Fruit fly (Drosophila melanogaster): ENCODE measurements around the gene sit.

DNA sequence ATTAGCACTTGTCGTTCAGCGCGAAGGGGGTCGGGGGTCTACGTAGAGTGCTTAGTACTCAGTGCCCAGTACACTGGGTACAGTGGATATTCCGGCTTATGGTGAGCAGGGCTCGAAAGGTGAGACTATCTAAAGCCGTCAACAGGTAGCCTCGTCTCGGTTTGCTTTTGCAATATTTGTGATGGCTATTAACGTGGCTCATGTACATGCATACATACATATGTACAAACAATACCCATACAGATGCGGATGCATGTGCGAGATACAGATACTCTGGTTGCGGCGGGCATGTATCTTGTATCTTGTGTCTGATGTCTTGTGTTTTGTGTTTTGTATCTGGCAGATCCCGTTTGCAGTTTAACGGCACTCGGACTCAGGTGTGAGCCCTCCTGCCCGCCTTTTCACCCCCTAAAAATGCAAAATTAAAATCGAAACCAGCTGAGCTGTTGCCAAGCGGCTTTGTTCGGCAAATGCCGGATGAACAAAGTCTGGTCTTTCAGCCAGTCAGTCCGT is 34.7 kb downstream of the sit start:
- TF ChIP-seq kay (GFP tag; ENCODE audit: borderline replicate concordance) (no peak), bab1 (GFP tag; optimal IDR thresholded peaks at IDR 0.05) (no peak), CG33017 (tag; optimal IDR thresholded peaks at IDR 0.05) (no peak), Mnt (GFP tag; optimal IDR thresholded peaks at IDR 0.05) (no peak), cic (GFP tag; optimal IDR thresholded peaks at IDR 0.05) (no peak)

Data from whole organism, adult.